Worm (Caenorhabditis elegans) whole organism, late embryonic: ENCODE measurements around the gene F59E12.6.
"Not testable (repeated sequence)": the region's sequence is repeated elsewhere in the genome, so short reads cannot be mapped to it uniquely, and the experiment has no call there.

Experiments used
- C08G9.2 ChIP-seq: sonication (generic microtip); optimal IDR thresholded peaks from 2 replicates; lab custom pipeline; 2016; ENCODE audit warnings: mild to moderate bottlenecking, missing genetic modification characterization, moderate library complexity, missing compliant biosample characterization
- C38D4.7 ChIP-seq: fragments of 200-800 bp; sonication (Bioruptor generic); optimal IDR thresholded peaks from 2 replicates; lab custom pipeline; 2018; ENCODE audit warnings: mild to moderate bottlenecking, missing genetic modification characterization, moderate library complexity, missing compliant biosample characterization
- K02D7.2 ChIP-seq: sonication (generic microtip); optimal IDR thresholded peaks from 2 replicates; lab custom pipeline; 2017; ENCODE audit warnings: mild to moderate bottlenecking, missing genetic modification characterization, missing compliant biosample characterization
- T23F11.4 ChIP-seq: fragments of 200-800 bp; sonication (Bioruptor generic); optimal IDR thresholded peaks from 2 replicates; lab custom pipeline; 2018; ENCODE audit warnings: mild to moderate bottlenecking, missing genetic modification characterization, missing compliant biosample characterization
- ahr-1 ChIP-seq: sonication (generic microtip); optimal IDR thresholded peaks from 2 replicates; lab custom pipeline; 2016; ENCODE audit warnings: missing genetic modification characterization, missing compliant biosample characterization
- ceh-19 ChIP-seq: fragments of 200-800 bp; sonication (Bioruptor generic); optimal IDR thresholded peaks from 2 replicates; lab custom pipeline; 2018; ENCODE audit warnings: mild to moderate bottlenecking, missing genetic modification characterization, missing compliant biosample characterization
- ceh-2 ChIP-seq: sonication (generic microtip); optimal IDR thresholded peaks from 2 replicates; lab custom pipeline; 2016; ENCODE audit warnings: missing genotype, missing genetic modification characterization, missing compliant biosample characterization
- ceh-24 ChIP-seq: sonication (generic microtip); optimal IDR thresholded peaks from 2 replicates; lab custom pipeline; 2016; ENCODE audit warnings: mild to moderate bottlenecking, missing genetic modification characterization, missing compliant biosample characterization
- ceh-30 ChIP-seq: fragments of 150-350 bp; optimal IDR thresholded peaks from 2 replicates; lab custom pipeline; 2014; ENCODE audit warnings: missing biosample characterization, missing genetic modification characterization
- ceh-31 ChIP-seq: sonication (generic microtip); optimal IDR thresholded peaks from 2 replicates; lab custom pipeline; 2016; ENCODE audit warnings: missing genetic modification characterization, missing compliant biosample characterization
- ceh-45 ChIP-seq: fragments of 200-800 bp; sonication (Bioruptor generic); IDR thresholded peaks from 2 replicates; pipeline ENCODE4 v1.3.6; 2022; ENCODE audit warnings: missing genetic modification reagents, missing genetic modification characterization, missing compliant biosample characterization
- ceh-48 ChIP-seq: sonication (generic microtip); optimal IDR thresholded peaks from 2 replicates; lab custom pipeline; 2016; ENCODE audit warnings: missing genetic modification characterization, inconsistent platforms, missing compliant biosample characterization
- ceh-6 ChIP-seq: fragments of 200-800 bp; sonication (Bioruptor generic); optimal IDR thresholded peaks from 2 replicates; lab custom pipeline; 2018; ENCODE audit warnings: mild to moderate bottlenecking, missing genetic modification characterization, missing compliant biosample characterization
- che-1 ChIP-seq: sonication (generic microtip); optimal IDR thresholded peaks from 2 replicates; lab custom pipeline; 2016; ENCODE audit warnings: mild to moderate bottlenecking, missing genetic modification characterization, missing compliant biosample characterization
- dmd-4 ChIP-seq: sonication (generic microtip); optimal IDR thresholded peaks from 2 replicates; lab custom pipeline; 2016; ENCODE audit warnings: borderline replicate concordance, missing genetic modification characterization, missing compliant biosample characterization
- dve-1 ChIP-seq: sonication (generic microtip); optimal IDR thresholded peaks from 2 replicates; lab custom pipeline; 2017; ENCODE audit warnings: antibody characterized with exemption, mild to moderate bottlenecking, missing genetic modification characterization, missing compliant biosample characterization
- elt-2 ChIP-seq: sonication (generic microtip); optimal IDR thresholded peaks from 2 replicates; lab custom pipeline; 2016; ENCODE audit warnings: missing genetic modification reagents, missing genetic modification characterization, missing compliant biosample characterization
- elt-4 ChIP-seq: sonication (generic microtip); optimal IDR thresholded peaks from 2 replicates; lab custom pipeline; 2016; ENCODE audit warnings: missing genetic modification characterization, missing compliant biosample characterization
- ets-4 ChIP-seq: sonication (generic microtip); optimal IDR thresholded peaks from 2 replicates; lab custom pipeline; 2016; ENCODE audit warnings: missing genetic modification characterization, missing compliant biosample characterization
- gmeb-2 ChIP-seq: sonication (generic microtip); optimal IDR thresholded peaks from 2 replicates; lab custom pipeline; 2016; ENCODE audit warnings: missing genetic modification characterization, inconsistent platforms, missing compliant biosample characterization
- hlh-6 ChIP-seq: sonication (generic microtip); optimal IDR thresholded peaks from 2 replicates; lab custom pipeline; 2016; ENCODE audit warnings: missing genotype, missing genetic modification characterization, missing compliant biosample characterization
- lin-11 ChIP-seq: fragments of 200-800 bp; sonication (Bioruptor generic); optimal IDR thresholded peaks from 2 replicates; lab custom pipeline; 2018; ENCODE audit warnings: mild to moderate bottlenecking, missing genetic modification characterization, missing compliant biosample characterization
- madf-2 ChIP-seq: sonication (generic microtip); optimal IDR thresholded peaks from 2 replicates; lab custom pipeline; 2017; ENCODE audit warnings: missing genetic modification characterization, missing compliant biosample characterization
- mec-3 ChIP-seq: sonication (generic microtip); optimal IDR thresholded peaks from 2 replicates; lab custom pipeline; 2016; ENCODE audit warnings: borderline replicate concordance, missing genetic modification characterization, missing compliant biosample characterization
- npax-4 ChIP-seq: sonication (generic microtip); optimal IDR thresholded peaks from 2 replicates; lab custom pipeline; 2016; ENCODE audit warnings: missing genetic modification characterization, missing compliant biosample characterization
- odd-2 ChIP-seq: sonication (generic microtip); optimal IDR thresholded peaks from 2 replicates; lab custom pipeline; 2017; ENCODE audit warnings: antibody characterized with exemption, mild to moderate bottlenecking, missing genetic modification characterization, missing compliant biosample characterization
- pag-3 ChIP-seq: sonication (generic microtip); optimal IDR thresholded peaks from 2 replicates; lab custom pipeline; 2016; ENCODE audit warnings: missing compliant biosample characterization, missing genetic modification characterization, borderline replicate concordance
- pat-9 ChIP-seq: fragments of 200-800 bp; sonication (Bioruptor generic); optimal IDR thresholded peaks from 2 replicates; lab custom pipeline; 2018; ENCODE audit warnings: mild to moderate bottlenecking, missing genetic modification characterization, moderate library complexity, missing compliant biosample characterization
- pqm-1 ChIP-seq: sonication (generic microtip); optimal IDR thresholded peaks from 2 replicates; lab custom pipeline; 2016; ENCODE audit warnings: missing genetic modification characterization, missing compliant biosample characterization
- sdc-2 ChIP-seq: sonication (generic microtip); optimal IDR thresholded peaks from 2 replicates; lab custom pipeline; 2016; ENCODE audit warnings: missing genotype, missing genetic modification characterization, missing compliant biosample characterization
- tbx-7 ChIP-seq: sonication (generic microtip); optimal IDR thresholded peaks from 2 replicates; lab custom pipeline; 2016; ENCODE audit warnings: missing genotype, missing genetic modification characterization, missing compliant biosample characterization
- unc-42 ChIP-seq: sonication (generic microtip); optimal IDR thresholded peaks from 2 replicates; lab custom pipeline; 2016; ENCODE audit warnings: missing genotype, missing genetic modification characterization, missing compliant biosample characterization
- unc-86 ChIP-seq: sonication (generic microtip); optimal IDR thresholded peaks from 2 replicates; lab custom pipeline; 2016; ENCODE audit warnings: missing genetic modification characterization, missing compliant biosample characterization
- zip-5 ChIP-seq: sonication (generic microtip); optimal IDR thresholded peaks from 2 replicates; lab custom pipeline; 2016; ENCODE audit warnings: missing genetic modification characterization, missing compliant biosample characterization
- ztf-16 ChIP-seq: sonication (generic microtip); optimal IDR thresholded peaks from 2 replicates; lab custom pipeline; 2017; ENCODE audit warnings: missing genetic modification characterization, missing compliant biosample characterization

The F59E12.6 gene

DNA sequence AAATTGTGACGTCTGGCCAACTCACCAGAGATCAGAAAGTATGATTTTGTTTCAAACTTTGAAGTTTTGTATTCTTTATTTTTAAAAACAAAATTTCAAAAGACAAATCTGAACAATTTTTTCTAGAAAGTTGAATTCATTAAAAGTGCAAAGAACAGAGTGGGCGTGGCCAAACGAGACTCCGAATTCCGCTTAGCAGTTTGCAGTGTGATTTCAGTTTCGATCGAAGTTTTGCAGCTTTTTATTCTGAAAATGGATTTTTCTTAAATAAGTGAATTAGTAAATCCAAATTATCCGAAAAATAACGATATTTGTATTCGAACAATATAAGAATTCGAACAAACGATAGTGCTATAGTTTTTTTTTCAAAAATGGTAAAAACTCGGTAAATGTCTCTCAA, 2.7 kb upstream of the F59E12.6 start:
- no peak for TF ChIP-seq unc-86 (tag; lab: Kevin White, UChicago)
- TF ChIP-seq dmd-4 (tag; lab: Kevin White, UChicago): no peak
- no peak for TF ChIP-seq C38D4.7 (GFP tag; lab: Kevin White, UChicago)
- TF ChIP-seq ztf-16 (tag; lab: Kevin White, UChicago): no peak
- TF ChIP-seq ceh-31: no peak
- TF ChIP-seq lin-11: no peak
- no peak for TF ChIP-seq pag-3 (tag; lab: Kevin White, UChicago)
- TF ChIP-seq che-1 (tag; lab: Kevin White, UChicago): no peak
- TF ChIP-seq npax-4 (tag; lab: Kevin White, UChicago): no peak
- TF ChIP-seq ets-4 (tag; lab: Kevin White, UChicago): no peak
- no peak for TF ChIP-seq zip-5
- no peak for TF ChIP-seq ceh-24 (tag; lab: Kevin White, UChicago)
- TF ChIP-seq sdc-2 (tag; lab: Kevin White, UChicago): no peak
- TF ChIP-seq ceh-6: no peak
- TF ChIP-seq mec-3 (tag; lab: Kevin White, UChicago): no peak

DNA sequence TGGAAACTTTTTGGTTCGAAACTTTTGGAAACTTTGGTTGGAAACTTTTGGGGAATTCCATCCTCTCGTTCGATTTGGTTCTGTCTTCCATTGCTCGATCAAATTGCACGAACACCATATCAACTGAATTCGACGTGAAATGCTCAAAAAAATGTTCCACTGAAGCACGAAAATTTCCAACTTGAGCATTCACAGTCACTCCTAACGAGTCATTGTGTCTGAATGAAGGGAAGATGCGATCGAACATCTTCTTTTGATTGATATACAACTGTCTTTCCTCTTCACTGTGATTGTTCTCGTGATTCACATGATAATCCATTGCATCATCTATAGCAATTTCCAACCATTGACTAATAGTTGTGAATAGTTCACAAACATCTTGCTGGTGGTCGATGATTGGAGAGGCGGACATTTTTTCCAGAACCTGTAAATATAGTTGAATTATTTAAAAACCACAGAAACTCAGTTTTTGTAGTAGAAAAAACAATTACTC, 2.4 kb downstream of the F59E12.6 start, which contains the start of gene F59E12.15:
Gene F59E12.15, minus strand, starts transcription at position 51 of the 493 bp plus-strand sequence.
- TF ChIP-seq unc-42 (tag; lab: Kevin White, UChicago) (no peak), C38D4.7 (GFP tag; lab: Kevin White, UChicago) (no peak), hlh-6 (tag; lab: Kevin White, UChicago) (no peak), K02D7.2 (no peak), sdc-2 (tag; lab: Kevin White, UChicago) (no peak), ceh-2 (tag; lab: Kevin White, UChicago) (no peak), T23F11.4 (no peak), ceh-24 (tag; lab: Kevin White, UChicago) (no peak), mec-3 (tag; lab: Kevin White, UChicago) (no peak), gmeb-2 (tag; lab: Kevin White, UChicago) (no peak), ahr-1 (no peak), pat-9 (tag; lab: Kevin White, UChicago) (no peak), ets-4 (tag; lab: Kevin White, UChicago) (no peak), ceh-19 (no peak), odd-2 (tag; lab: Kevin White, UChicago) (no peak), pag-3 (tag; lab: Kevin White, UChicago) (no peak), madf-2 (tag; lab: Kevin White, UChicago) (no peak), ceh-45 (GFP tag; lab: Robert Waterston, UW) (no peak), ceh-31 (no peak)

ce11 chrII:5622383-5622939, 8.3 kb downstream of the F59E12.6 start, which contains the start of the genes eif-3.L and npl-4.2:
TSS of gene eif-3.L (minus strand) at chrII:5622483.
TSS of gene npl-4.2 (plus strand) at chrII:5622889.
- TF ChIP-seq tbx-7, elt-4, ceh-24 (tag; lab: Kevin White, UChicago): not testable (repeated sequence)

DNA sequence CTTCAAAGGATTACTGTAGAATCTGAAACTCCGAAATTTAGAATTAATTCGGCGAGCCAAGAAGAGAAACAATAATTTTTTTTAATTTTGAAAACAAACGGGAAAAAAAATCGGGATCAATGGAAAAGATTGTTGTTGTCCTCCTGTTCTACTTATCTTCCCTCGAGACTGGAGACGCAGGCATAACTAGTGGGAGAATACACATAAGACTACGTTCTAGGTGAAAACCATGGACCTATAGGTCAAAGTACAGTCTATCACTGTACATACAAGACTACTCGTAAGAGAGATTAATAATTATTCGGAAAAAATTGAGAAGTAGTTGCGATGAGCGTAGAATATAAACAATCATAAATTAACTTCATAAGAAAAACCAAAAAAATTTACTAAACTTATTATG, 11.5 kb downstream of the F59E12.6 start, which contains the start of gene dhs-6:
Gene dhs-6, minus strand, starts transcription at position 22 of the 400 bp plus-strand sequence.
- peak; percentile 45 for TF ChIP-seq elt-2 (tag; lab: Kevin White, UChicago)
- no peak for TF ChIP-seq ets-4 (tag; lab: Kevin White, UChicago)
- TF ChIP-seq, all 69 proteins: peak for 1

- TF ChIP-seq ceh-48 (tag; lab: Kevin White, UChicago) (no peak), pqm-1 (no peak), C08G9.2 (tag; lab: Kevin White, UChicago) (no peak), dve-1 (tag; lab: Kevin White, UChicago) (no peak), dmd-4 (tag; lab: Kevin White, UChicago) (no peak), lin-11 (no peak), ceh-31 (no peak), ceh-30 (no peak)
Observed at ce11 chrII:5607756-5608155, 23.0 kb downstream of the F59E12.6 start, which contains the start of gene C17G10.7. TSS of gene C17G10.7 (minus strand) at chrII:5607856.
